Worm (Caenorhabditis elegans) whole organism, L3 larva: ENCODE data around the gene T27E9.2.

Source experiments
- ama-1 ChIP-seq: fragments of 150-350 bp; optimal IDR thresholded peaks from 2 replicates; lab custom pipeline; 2018
- nhr-11 ChIP-seq: fragments of 150-350 bp; optimal IDR thresholded peaks from 2 replicates; lab custom pipeline; 2014; ENCODE audit warnings: missing biosample characterization, missing genetic modification characterization
- nhr-28 ChIP-seq: fragments of 150-350 bp; optimal IDR thresholded peaks from 2 replicates; lab custom pipeline; 2014; ENCODE audit warnings: missing biosample characterization, missing genetic modification characterization
- nhr-43 ChIP-seq: sonication (generic microtip); optimal IDR thresholded peaks from 2 replicates; lab custom pipeline; 2016; ENCODE audit warnings: mild to moderate bottlenecking, missing genetic modification characterization, missing compliant biosample characterization; ENCODE audit not compliant: poor library complexity, severe bottlenecking
- sea-2 ChIP-seq: fragments of 150-350 bp; sonication (generic microtip); optimal IDR thresholded peaks from 4 replicates; lab custom pipeline; 2014; ENCODE audit warnings: missing biosample characterization, missing genetic modification reagents, missing genetic modification characterization
- zag-1 ChIP-seq: fragments of 150-350 bp; optimal IDR thresholded peaks from 2 replicates; lab custom pipeline; 2014; ENCODE audit warnings: missing biosample characterization, missing genetic modification characterization

DNA sequence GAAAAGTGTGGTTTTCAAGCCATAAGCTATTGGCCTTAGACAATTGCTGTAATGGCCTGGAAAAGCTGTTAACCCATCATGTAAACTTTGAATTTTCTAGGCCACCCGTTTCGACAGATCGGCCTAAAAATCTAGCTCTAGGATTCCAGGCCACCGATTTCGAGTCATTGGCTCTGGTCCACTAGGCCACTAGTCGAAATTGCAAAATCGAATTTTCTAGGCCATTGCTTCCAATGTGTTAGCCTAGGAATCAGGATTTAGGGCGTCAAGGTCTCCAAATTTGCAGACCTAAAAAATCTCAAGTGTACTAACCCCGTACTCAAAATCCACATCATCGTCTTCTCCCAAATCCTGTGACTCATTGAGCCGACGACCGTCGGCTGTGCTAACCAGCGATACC lies 48.4 kb upstream of the T27E9.2 start:
- TF ChIP-seq nhr-11 (tag; lab: Kevin White, UChicago) = no peak
- no peak for TF ChIP-seq sea-2 (GFP tag; lab: Kevin White, UChicago)
- no peak for TF ChIP-seq ama-1
- no peak for TF ChIP-seq zag-1
- TF ChIP-seq nhr-43 (tag; lab: Kevin White, UChicago) = no peak
- no peak for TF ChIP-seq nhr-28 (tag; lab: Kevin White, UChicago)
